Fruit fly (Drosophila melanogaster) whole organism, wandering third instar larva: ENCODE measurements around the gene Moe.

Experiments
- Abd-B ChIP-seq: fragments of >200 bp; optimal IDR thresholded peaks from 2 replicates; lab custom pipeline; 2017; ENCODE audit warnings: missing biosample characterization, missing genetic modification characterization
- CG32264 ChIP-seq: fragments of 200-800 bp; sonication (Bioruptor generic); optimal IDR thresholded peaks from 2 replicates; lab custom pipeline; 2016; ENCODE audit warnings: missing biosample characterization, missing genetic modification characterization
- CG9705 ChIP-seq: fragments of 200-800 bp; sonication (Bioruptor generic); optimal IDR thresholded peaks from 2 replicates; lab custom pipeline; 2018; ENCODE audit warnings: missing biosample characterization, mild to moderate bottlenecking, missing genetic modification characterization
- CrebA ChIP-seq: fragments of 200-800 bp; sonication (Bioruptor generic); optimal IDR thresholded peaks from 2 replicates; lab custom pipeline; 2016; ENCODE audit warnings: missing biosample characterization, mild to moderate bottlenecking, missing genetic modification characterization, borderline replicate concordance
- Dfd ChIP-seq: fragments of >200 bp; optimal IDR thresholded peaks from 2 replicates; lab custom pipeline; 2017; ENCODE audit warnings: missing biosample characterization, missing genetic modification characterization
- Dif ChIP-seq: fragments of 200-275, 200-300 bp; sonication (Bioruptor generic); optimal IDR thresholded peaks from 2 replicates; lab custom pipeline; 2018; ENCODE audit warnings: missing biosample characterization, missing genetic modification characterization; ENCODE audit not compliant: partially characterized antibody
- GATAd ChIP-seq: sonication (Bioruptor generic); optimal IDR thresholded peaks from 2 replicates; lab custom pipeline; 2016; ENCODE audit warnings: missing biosample characterization, missing genetic modification characterization
- HLH106 ChIP-seq: fragments of 200-800 bp; optimal IDR thresholded peaks from 3 replicates; lab custom pipeline; 2019; ENCODE audit warnings: missing biosample characterization, mild to moderate bottlenecking, missing genetic modification characterization, moderate library complexity
- Hnf4 ChIP-seq: fragments of 200-800 bp; sonication (Bioruptor generic); optimal IDR thresholded peaks from 2 replicates; lab custom pipeline; 2016; ENCODE audit warnings: missing biosample characterization, mild to moderate bottlenecking, missing genetic modification characterization
- Hr78 ChIP-seq: fragments of >200 bp; optimal IDR thresholded peaks from 2 replicates; lab custom pipeline; 2017; ENCODE audit warnings: missing biosample characterization, missing genetic modification characterization
- Hr83 ChIP-seq: fragments of 200-300 bp; sonication (Bioruptor generic); optimal IDR thresholded peaks from 2 replicates; lab custom pipeline; 2016; ENCODE audit warnings: missing biosample characterization, mild to moderate bottlenecking, missing genetic modification characterization, moderate library complexity; ENCODE audit not compliant: poor library complexity, severe bottlenecking
- Jra ChIP-seq: sonication (Bioruptor generic); optimal IDR thresholded peaks from 2 replicates; lab custom pipeline; 2016; ENCODE audit warnings: missing biosample characterization, missing genetic modification characterization
- Mio ChIP-seq: sonication (Bioruptor generic); optimal IDR thresholded peaks from 2 replicates; lab custom pipeline; 2016; ENCODE audit warnings: missing biosample characterization, missing genetic modification characterization
- Myc ChIP-seq: fragments of >200 bp; optimal IDR thresholded peaks from 2 replicates; lab custom pipeline; 2017
- N ChIP-seq: fragments of >200 bp; optimal IDR thresholded peaks from 2 replicates; lab custom pipeline; 2018; ENCODE audit warnings: missing biosample characterization, missing external identifiers, missing genetic modification characterization
- OdsH ChIP-seq: fragments of 200-800 bp; sonication (Bioruptor generic); optimal IDR thresholded peaks from 2 replicates; lab custom pipeline; 2016; ENCODE audit warnings: missing biosample characterization, mild to moderate bottlenecking, missing genetic modification characterization
- Rel ChIP-seq, 2 experiments: fragments of 200-800 bp; sonication (Bioruptor generic) in 1 of 2; optimal IDR thresholded peaks; 2 replicates in 1 of 2; 3 replicates in 1 of 2; lab custom pipeline; 2016 to 2019; ENCODE audit warnings: mild to moderate bottlenecking in 2 of 2, missing biosample characterization in 2 of 2, missing genetic modification characterization in 2 of 2, moderate library complexity in 1 of 2
- Sp1 ChIP-seq: fragments of 200-800 bp; sonication (Bioruptor generic); optimal IDR thresholded peaks from 3 replicates; lab custom pipeline; 2019; ENCODE audit warnings: missing biosample characterization, mild to moderate bottlenecking, missing genetic modification characterization, moderate library complexity
- Vsx2 ChIP-seq: fragments of 200-300, 225-300 bp; sonication (Bioruptor generic); optimal IDR thresholded peaks from 2 replicates; lab custom pipeline; 2018; ENCODE audit warnings: missing biosample characterization, missing genetic modification characterization; ENCODE audit not compliant: partially characterized antibody
- br ChIP-seq: fragments of 200-800 bp; sonication (Bioruptor generic); optimal IDR thresholded peaks from 2 replicates; lab custom pipeline; 2016; ENCODE audit warnings: missing biosample characterization, missing genetic modification characterization
- brk ChIP-seq: fragments of 200-800 bp; sonication (Bioruptor generic); optimal IDR thresholded peaks from 2 replicates; lab custom pipeline; 2016; ENCODE audit warnings: missing biosample characterization, mild to moderate bottlenecking, missing genetic modification characterization
- dl ChIP-seq, 2 experiments: fragments of 175-275, 200-275 bp in 1 of 2; fragments of 200-275 bp in 1 of 2; sonication (Bioruptor generic); optimal IDR thresholded peaks; lab custom pipeline; 2018; ENCODE audit warnings: mild to moderate bottlenecking in 2 of 2, missing biosample characterization in 2 of 2, missing genetic modification characterization in 2 of 2, moderate library complexity in 2 of 2; ENCODE audit not compliant: partially characterized antibody in 2 of 2, insufficient read depth in 1 of 2
- dmrt93B ChIP-seq: fragments of 200-800 bp; sonication (Bioruptor generic); optimal IDR thresholded peaks from 2 replicates; lab custom pipeline; 2018; ENCODE audit warnings: missing biosample characterization, mild to moderate bottlenecking, missing genetic modification characterization
- dsf ChIP-seq: sonication (Bioruptor generic); optimal IDR thresholded peaks from 2 replicates; lab custom pipeline; 2016; ENCODE audit warnings: missing biosample characterization, missing genetic modification characterization, borderline replicate concordance
- ey ChIP-seq: fragments of 200-800 bp; sonication (Bioruptor generic); optimal IDR thresholded peaks from 2 replicates; lab custom pipeline; 2016; ENCODE audit warnings: missing biosample characterization, missing genetic modification characterization
- foxo ChIP-seq, 2 experiments: fragments of 200-800 bp; sonication (Bioruptor generic); optimal IDR thresholded peaks; 2 replicates in 1 of 2; 3 replicates in 1 of 2; lab custom pipeline; 2016 to 2017; ENCODE audit warnings: missing biosample characterization in 2 of 2, missing genetic modification characterization in 2 of 2
- fru ChIP-seq: fragments of 200-800 bp; sonication (Bioruptor generic); optimal IDR thresholded peaks from 3 replicates; lab custom pipeline; 2016; ENCODE audit warnings: missing biosample characterization, mild to moderate bottlenecking, missing genetic modification characterization
- h ChIP-seq: fragments of 200-800 bp; sonication (Bioruptor generic); optimal IDR thresholded peaks from 3 replicates; lab custom pipeline; 2016; ENCODE audit warnings: missing biosample characterization, mild to moderate bottlenecking, missing genetic modification characterization
- jim ChIP-seq: fragments of 175-275, 200-325 bp; sonication (Bioruptor generic); optimal IDR thresholded peaks from 2 replicates; lab custom pipeline; 2016; ENCODE audit warnings: missing biosample characterization, mild to moderate bottlenecking, missing genetic modification characterization
- lola ChIP-seq: fragments of >200 bp; optimal IDR thresholded peaks from 2 replicates; lab custom pipeline; 2017; ENCODE audit warnings: missing biosample characterization, missing genetic modification characterization
- pan ChIP-seq: fragments of >200 bp; optimal IDR thresholded peaks from 2 replicates; lab custom pipeline; 2017
- psq ChIP-seq: fragments of 200-800 bp; sonication (Bioruptor generic); optimal IDR thresholded peaks from 3 replicates; lab custom pipeline; 2017; ENCODE audit warnings: missing biosample characterization, mild to moderate bottlenecking, missing genetic modification characterization, moderate library complexity
- rgr ChIP-seq: fragments of 200-800 bp; sonication (Bioruptor generic); optimal IDR thresholded peaks from 3 replicates; lab custom pipeline; 2016; ENCODE audit warnings: missing biosample characterization, mild to moderate bottlenecking, missing genetic modification characterization
- sage ChIP-seq: fragments of 200-800 bp; sonication (Bioruptor generic); optimal IDR thresholded peaks from 2 replicates; lab custom pipeline; 2016; ENCODE audit warnings: missing biosample characterization, mild to moderate bottlenecking, missing genetic modification characterization
- sv ChIP-seq: fragments of 200-800 bp; sonication (Bioruptor generic); optimal IDR thresholded peaks from 3 replicates; lab custom pipeline; 2016; ENCODE audit warnings: missing biosample characterization, missing genetic modification characterization
- tai ChIP-seq: sonication (Bioruptor generic); optimal IDR thresholded peaks from 2 replicates; lab custom pipeline; 2016; ENCODE audit warnings: missing biosample characterization, missing genetic modification characterization
- usp ChIP-seq: fragments of >200 bp; optimal IDR thresholded peaks from 2 replicates; lab custom pipeline; 2017; ENCODE audit warnings: missing biosample characterization, missing genetic modification characterization
- woc ChIP-seq: sonication (Bioruptor generic); optimal IDR thresholded peaks from 2 replicates; lab custom pipeline; 2016; ENCODE audit warnings: missing biosample characterization, mild to moderate bottlenecking, missing genetic modification characterization

Moe gene

DNA sequence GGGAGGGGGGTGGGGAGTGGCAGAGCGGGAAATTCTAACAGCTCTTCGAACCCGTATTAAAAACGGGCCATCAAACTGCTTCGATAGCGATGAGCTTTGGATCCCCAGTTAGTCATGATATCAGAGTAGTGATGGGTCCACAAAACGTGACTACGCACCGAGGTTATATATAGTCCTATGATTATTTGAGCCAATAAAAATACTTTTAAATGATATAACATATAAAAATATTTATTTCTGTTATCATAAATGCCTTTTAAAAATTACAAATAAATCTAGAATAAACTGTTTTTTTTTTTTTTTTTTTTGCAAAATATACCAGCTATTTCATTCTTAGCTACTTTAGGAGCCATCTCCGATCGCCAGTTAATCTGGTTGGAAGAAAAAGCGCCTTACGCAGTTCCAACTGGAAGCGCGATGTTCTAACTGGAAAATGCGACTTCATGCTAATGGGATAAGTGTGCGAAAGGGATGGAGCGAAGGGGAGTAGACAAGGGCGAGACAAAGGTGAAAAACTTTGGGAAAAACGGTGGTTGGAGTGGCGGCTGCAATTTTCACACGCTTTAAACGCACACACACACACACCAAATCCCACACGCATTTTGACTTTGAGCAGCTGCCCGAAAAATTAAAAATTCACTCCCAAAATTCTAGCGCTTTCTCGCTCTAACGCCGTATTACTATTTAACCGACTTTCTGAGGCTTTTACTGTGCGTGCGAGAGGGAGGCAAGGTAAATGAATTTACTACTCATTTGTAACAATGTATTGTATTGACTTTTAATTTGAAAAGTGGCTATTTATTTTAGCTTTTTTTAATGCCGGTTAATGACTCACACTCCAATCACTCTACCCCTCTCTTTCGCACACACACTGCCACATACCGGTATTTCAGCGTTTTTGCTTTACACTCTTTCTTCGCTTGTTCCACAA is 1.0 kb downstream of the Moe start:
- no peak for TF ChIP-seq tai
- TF ChIP-seq rgr = peak; percentile 8
- TF ChIP-seq brk (GFP tag; lab: Kevin White, UChicago) = no peak
- TF ChIP-seq Jra (GFP tag; lab: Kevin White, UChicago) = peak; percentile 16
- TF ChIP-seq usp = no peak
- peak; percentile 47 for TF ChIP-seq HLH106 (tag; lab: Kevin White, UChicago)
- peak; percentile 7 for TF ChIP-seq fru (GFP tag; lab: Kevin White, UChicago)
- TF ChIP-seq Dfd (GFP tag; lab: Kevin White, UChicago) = no peak

- no peak for TF ChIP-seq Dfd (GFP tag; lab: Kevin White, UChicago)
- peak; percentile 93 for TF ChIP-seq HLH106 (tag; lab: Kevin White, UChicago)
- peak; percentile 79 for TF ChIP-seq brk (GFP tag; lab: Kevin White, UChicago)
- peak; percentile 51 for TF ChIP-seq woc (GFP tag; lab: Kevin White, UChicago)
- peak; percentile 28 for TF ChIP-seq tai
- peak; percentile 90 for TF ChIP-seq sv (GFP tag; lab: Kevin White, UChicago)
- TF ChIP-seq Myc (lab: Kevin White, UChicago) = no peak
- no peak for TF ChIP-seq dl (GFP tag; optimal IDR thresholded peaks at IDR 0.05; lab: Kevin White, UChicago; ENCODE audit: insufficient read depth in 1 of 2, partially characterized antibody in 2 of 2)
- TF ChIP-seq OdsH (GFP tag; lab: Kevin White, UChicago) = peak; percentile 93
- no peak for TF ChIP-seq Abd-B (GFP tag; lab: Kevin White, UChicago)
- TF ChIP-seq h (GFP tag; lab: Kevin White, UChicago) = peak; percentile 93
- TF ChIP-seq dsf (GFP tag; lab: Kevin White, UChicago) = peak; percentile 44
- TF ChIP-seq Mio = no peak
- TF ChIP-seq foxo (GFP tag; optimal IDR thresholded peaks at IDR 0.05; lab: Kevin White, UChicago) = peak in 1 of 2 experiments; percentile 95
- TF ChIP-seq Rel (GFP tag; optimal IDR thresholded peaks at IDR 0.05; lab: Kevin White, UChicago) = peak; percentile 66
- peak; percentile 59 for TF ChIP-seq Rel (tag; optimal IDR thresholded peaks at IDR 0.05; lab: Kevin White, UChicago)
- TF ChIP-seq fru (GFP tag; lab: Kevin White, UChicago) = peak; percentile 87
- peak; percentile 89 for TF ChIP-seq Hnf4 (GFP tag; lab: Kevin White, UChicago)
- no peak for TF ChIP-seq Dif (GFP tag; lab: Kevin White, UChicago)
- peak; percentile 92 for TF ChIP-seq Sp1
- TF ChIP-seq CrebA = no peak
- TF ChIP-seq N (GFP tag; lab: Kevin White, UChicago) = no peak
- peak; percentile 51 for TF ChIP-seq pan (lab: Kevin White, UChicago)
- peak; percentile 24 for TF ChIP-seq GATAd (GFP tag; lab: Kevin White, UChicago)
- peak; percentile 87 for TF ChIP-seq dmrt93B
- no peak for TF ChIP-seq Jra (GFP tag; lab: Kevin White, UChicago)
- no peak for TF ChIP-seq Hr78 (GFP tag; lab: Kevin White, UChicago)
- TF ChIP-seq jim (GFP tag; lab: Kevin White, UChicago) = no peak
- no peak for TF ChIP-seq lola
- no peak for TF ChIP-seq usp
- TF ChIP-seq br (GFP tag; lab: Kevin White, UChicago) = peak; percentile 87
- no peak for TF ChIP-seq Vsx2 (GFP tag; lab: Kevin White, UChicago)
- peak; percentile 90 for TF ChIP-seq sage
- TF ChIP-seq rgr = peak; percentile 93
- TF ChIP-seq CG32264 (GFP tag; lab: Kevin White, UChicago) = no peak
- peak; percentile 56 for TF ChIP-seq CG9705 (GFP tag; lab: Kevin White, UChicago)
- TF ChIP-seq psq = peak; percentile 87
- TF ChIP-seq Hr83 (GFP tag; lab: Kevin White, UChicago) = no peak
- TF ChIP-seq ey (GFP tag; lab: Kevin White, UChicago) = peak; percentile 84
- TF ChIP-seq, all 38 proteins: peak for 22
Measured at dm6 chrX:8896080-8896479, 2.1 kb downstream of the Moe start.
